Worm (Caenorhabditis elegans): Measurements from ENCODE around the gene Y41G9A.6.

ce11 chrX:3040021-3040420 is 36.4 kb upstream of the Y41G9A.6 start:
- TF ChIP-seq mes-4 (tag; optimal IDR thresholded peaks at IDR 0.05), result no peak
- no peak for TF ChIP-seq let-607 (tag; optimal IDR thresholded peaks at IDR 0.05)
- TF ChIP-seq F39B2.1 (GFP tag; IDR thresholded peaks at IDR 0.05), result no peak
- TF ChIP-seq pha-4 (tag; optimal IDR thresholded peaks at IDR 0.05), result no peak
- TF ChIP-seq lir-1 (GFP tag; conservative IDR thresholded peaks at IDR 0.05), result no peak
- TF ChIP-seq bed-2 (GFP tag; IDR thresholded peaks at IDR 0.05), result no peak
- no peak for TF ChIP-seq hlh-26 (GFP tag; conservative IDR thresholded peaks at IDR 0.05)
- no peak for TF ChIP-seq hmg-1.2 (GFP tag; IDR thresholded peaks at IDR 0.05)
- TF ChIP-seq madf-10 (tag; optimal IDR thresholded peaks at IDR 0.05), result no peak

All from whole organism, young adult.